Worm (Caenorhabditis elegans): ENCODE measurements around the gene crm-1.
A peak's percentile ranks its signal among the peaks of the same experiment; 100 is the strongest.

crm-1 gene

DNA sequence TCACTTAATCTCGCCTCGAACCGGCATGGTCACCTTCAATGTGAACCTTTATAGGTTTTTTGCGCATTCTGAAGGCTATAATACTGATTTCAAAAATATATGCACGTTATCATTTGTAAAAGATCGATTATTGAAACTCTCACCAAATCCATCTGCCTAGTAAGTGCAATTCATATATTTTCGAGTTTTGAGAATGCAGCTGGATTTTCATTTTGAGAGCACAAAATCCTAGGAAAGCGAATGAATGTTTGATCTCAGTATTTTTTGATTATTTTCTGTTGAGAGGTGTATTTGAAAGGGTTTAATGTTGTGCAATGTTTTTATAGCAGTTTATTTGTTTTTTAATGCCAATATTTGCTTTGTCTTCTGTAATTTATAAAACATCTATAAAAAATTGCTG is 55.9 kb downstream of the crm-1 start:
- TF ChIP-seq M03D4.4 (tag; optimal IDR thresholded peaks at IDR 0.05) (no peak), ces-1 (GFP tag; optimal IDR thresholded peaks at IDR 0.05) (no peak), lin-13 (tag; optimal IDR thresholded peaks at IDR 0.05) (no peak), zip-8 (tag; optimal IDR thresholded peaks at IDR 0.05) (no peak), blmp-1 (tag; optimal IDR thresholded peaks at IDR 0.05) (no peak), lin-32 (GFP tag; optimal IDR thresholded peaks at IDR 0.05) (no peak), ceh-39 (tag; optimal IDR thresholded peaks at IDR 0.05) (no peak), nhr-12 (tag; optimal IDR thresholded peaks at IDR 0.05) (no peak), elt-1 (tag; optimal IDR thresholded peaks at IDR 0.05; ENCODE audit: borderline replicate concordance, insufficient read depth) (no peak), mab-5 (tag; optimal IDR thresholded peaks at IDR 0.05) (no peak), unc-62 (GFP tag; optimal IDR thresholded peaks at IDR 0.05) (no peak), mep-1 (tag; optimal IDR thresholded peaks at IDR 0.05) (no peak)

DNA sequence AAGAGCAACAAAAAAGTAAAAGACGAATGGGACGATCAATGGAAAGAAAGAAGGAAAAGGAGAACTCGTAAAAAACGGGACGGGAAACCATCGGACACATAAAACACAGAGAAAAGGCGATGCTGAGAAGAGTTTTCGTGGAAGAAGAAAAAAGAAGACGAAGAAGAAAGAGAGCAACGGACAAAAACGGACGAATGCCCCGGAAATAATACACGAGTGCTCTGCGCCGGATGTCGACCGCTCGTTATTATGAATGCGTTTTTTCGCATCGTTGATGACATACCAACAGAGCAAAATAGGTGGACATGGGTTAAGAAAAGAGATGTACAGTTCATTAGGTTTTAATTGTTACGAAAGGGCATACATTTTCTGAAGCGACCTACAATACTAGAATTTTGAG is 56.3 kb downstream of the crm-1 start, which contains the start of gene Y22F5A.11:
TSS of gene Y22F5A.11 (minus strand) at position 28 of the 400 bp plus-strand sequence.
- TF ChIP-seq M03D4.4 (tag; optimal IDR thresholded peaks at IDR 0.05) (no peak), sptf-1 (tag; optimal IDR thresholded peaks at IDR 0.05) (no peak), unc-62 (GFP tag; optimal IDR thresholded peaks at IDR 0.05) (no peak), unc-39 (tag; optimal IDR thresholded peaks at IDR 0.05) (no peak), mep-1 (tag; optimal IDR thresholded peaks at IDR 0.05) (no peak), pha-4 (tag; optimal IDR thresholded peaks at IDR 0.05) (no peak), ztf-11 (tag; optimal IDR thresholded peaks at IDR 0.05) (no peak), mls-2 (tag; optimal IDR thresholded peaks at IDR 0.05) (no peak), lin-13 (tag; optimal IDR thresholded peaks at IDR 0.05) (no peak), mab-5 (tag; optimal IDR thresholded peaks at IDR 0.05) (no peak), lsy-2 (tag; optimal IDR thresholded peaks at IDR 0.05) (no peak), ces-1 (GFP tag; optimal IDR thresholded peaks at IDR 0.05) (no peak)

DNA sequence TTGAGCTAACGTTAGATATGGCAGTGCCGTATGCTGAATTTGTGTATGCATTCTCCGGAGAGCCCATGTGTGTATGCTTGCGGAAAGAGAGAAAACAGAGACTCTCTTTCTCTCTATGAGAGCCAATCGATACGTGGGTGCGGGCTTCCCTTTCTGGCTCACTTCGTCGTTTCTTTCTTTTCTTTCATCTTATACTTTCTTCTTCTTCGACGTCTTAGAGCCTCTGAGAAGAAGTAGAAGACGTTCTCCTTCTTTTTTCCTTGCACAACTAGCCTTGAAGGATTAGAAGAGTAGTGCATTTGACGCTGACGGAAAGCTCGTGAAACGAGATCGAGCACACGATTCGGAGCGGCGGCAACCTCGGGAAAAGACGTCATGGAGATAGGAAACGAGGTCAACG is 58.1 kb downstream of the crm-1 start:
- TF ChIP-seq cnd-1 (tag; optimal IDR thresholded peaks at IDR 0.05) (no peak), mep-1 (tag; optimal IDR thresholded peaks at IDR 0.05) (peak; percentile 51), ces-1 (GFP tag; optimal IDR thresholded peaks at IDR 0.05) (peak; percentile 61), lsy-2 (tag; optimal IDR thresholded peaks at IDR 0.05) (no peak), elt-1 (tag; optimal IDR thresholded peaks at IDR 0.05; ENCODE audit: borderline replicate concordance, insufficient read depth) (no peak)

Measured in whole organism, mixed stage, embryonic.